Fruit fly (Drosophila melanogaster): ENCODE measurements around the gene Atg4a.
A peak's percentile ranks its signal among the peaks of the same experiment; 100 is the strongest.

The Atg4a gene

dm6 chr2L:1047965-1048364 lies 32.7 kb upstream of the Atg4a start, which contains the start of gene IA-2 (continued):
- TF ChIP-seq CG4854 (GFP tag; optimal IDR thresholded peaks at IDR 0.05), result no peak
- peak; percentile 70 for TF ChIP-seq grau (tag; optimal IDR thresholded peaks at IDR 0.05)
- no peak for TF ChIP-seq HLH54F (GFP tag; optimal IDR thresholded peaks at IDR 0.05)
- TF ChIP-seq Deaf1 (tag; optimal IDR thresholded peaks at IDR 0.05), result peak; percentile 92
- no peak for TF ChIP-seq Lim3 (GFP tag; IDR thresholded peaks at IDR 0.05)
- peak; percentile 72 for TF ChIP-seq Med (GFP tag)
- no peak for TF ChIP-seq Spps (tag; optimal IDR thresholded peaks at IDR 0.05)
- TF ChIP-seq br (optimal IDR thresholded peaks at IDR 0.05), result no peak
- TF ChIP-seq gfzf (GFP tag; optimal IDR thresholded peaks at IDR 0.05), result no peak
- no peak for TF ChIP-seq tup (GFP tag; optimal IDR thresholded peaks at IDR 0.05)

- no peak for TF ChIP-seq CG16815 (GFP tag; optimal IDR thresholded peaks at IDR 0.05)
- no peak for TF ChIP-seq CG9609 (GFP tag; optimal IDR thresholded peaks at IDR 0.05)
- TF ChIP-seq Sry-δ (GFP tag; optimal IDR thresholded peaks at IDR 0.05), result no peak
- TF ChIP-seq CG12659 (GFP tag; optimal IDR thresholded peaks at IDR 0.05), result peak; percentile 12
- no peak for TF ChIP-seq CG34376 (GFP tag; optimal IDR thresholded peaks at IDR 0.05)
- no peak for TF ChIP-seq B-H2 (GFP tag; optimal IDR thresholded peaks at IDR 0.05)
- no peak for TF ChIP-seq CG31224 (GFP tag; IDR thresholded peaks at IDR 0.05)
- TF ChIP-seq gem (tag; optimal IDR thresholded peaks at IDR 0.05), result peak; percentile 46
- peak; percentile 67 for TF ChIP-seq CG18599 (GFP tag; optimal IDR thresholded peaks at IDR 0.05)
- TF ChIP-seq fd96Cb (tag; optimal IDR thresholded peaks at IDR 0.05), result no peak
- peak; percentile 15 for TF ChIP-seq ind (GFP tag; optimal IDR thresholded peaks at IDR 0.05)
- TF ChIP-seq sim (GFP tag; IDR thresholded peaks at IDR 0.05), result no peak
- TF ChIP-seq Sox100B (GFP tag; optimal IDR thresholded peaks at IDR 0.05), result peak; percentile 14
- TF ChIP-seq PHDP (tag; optimal IDR thresholded peaks at IDR 0.05), result peak; percentile 30
- no peak for TF ChIP-seq oc (tag; optimal IDR thresholded peaks at IDR 0.05)
- TF ChIP-seq CG7839 (tag; optimal IDR thresholded peaks at IDR 0.05), result peak; percentile 53
- peak; percentile 42; the same call in 1 of the 2 replicates for TF ChIP-seq Rfx (GFP tag; IDR thresholded peaks at IDR 0.05)
- TF ChIP-seq abd-A (tag; optimal IDR thresholded peaks at IDR 0.05), result no peak
- TF ChIP-seq so (GFP tag; IDR thresholded peaks at IDR 0.05), result no peak
- TF ChIP-seq CG32532 (GFP tag; IDR thresholded peaks at IDR 0.05), result 0 out of 2 replicates have a peak, but pooled peaks have one; percentile 13
- TF ChIP-seq D19A (tag; optimal IDR thresholded peaks at IDR 0.05), result peak; percentile 14
- peak; percentile 28 for TF ChIP-seq CG9817 (tag; optimal IDR thresholded peaks at IDR 0.05)
- peak; percentile 54 for TF ChIP-seq CG11504 (tag; optimal IDR thresholded peaks at IDR 0.05)
- no peak for TF ChIP-seq Aef1 (GFP tag; IDR thresholded peaks at IDR 0.05)
- peak; percentile 5 for TF ChIP-seq lilli (GFP tag; optimal IDR thresholded peaks at IDR 0.05)
- peak; percentile 40 for TF ChIP-seq bcd (GFP tag; optimal IDR thresholded peaks at IDR 0.05)
- peak; percentile 57 for TF ChIP-seq cwo (GFP tag; optimal IDR thresholded peaks at IDR 0.05)
- TF ChIP-seq Blimp-1 (GFP tag; optimal IDR thresholded peaks at IDR 0.05), result no peak
- TF ChIP-seq row (GFP tag; IDR thresholded peaks at IDR 0.05), result peak; percentile 43
- TF ChIP-seq org-1 (GFP tag; optimal IDR thresholded peaks at IDR 0.05), result no peak
- peak; percentile 40 for TF ChIP-seq Fer1 (GFP tag; optimal IDR thresholded peaks at IDR 0.05)
- TF ChIP-seq CG7556 (GFP tag; optimal IDR thresholded peaks at IDR 0.05), result peak; percentile 66
- TF ChIP-seq CG17361 (GFP tag; IDR thresholded peaks at IDR 0.05), result 0 out of 3 replicates have a peak, but pooled peaks have one; percentile 43
- TF ChIP-seq exex (tag; optimal IDR thresholded peaks at IDR 0.05), result peak; percentile 2
- peak; percentile 64 for TF ChIP-seq CG3281 (GFP tag; optimal IDR thresholded peaks at IDR 0.05)
- TF ChIP-seq D19B (GFP tag; optimal IDR thresholded peaks at IDR 0.05), result peak; percentile 91
- peak in 1 of 2 experiments; percentile 33 for TF ChIP-seq Hr51 (GFP tag; optimal IDR thresholded peaks at IDR 0.05)
- peak; percentile 35 for TF ChIP-seq CG9727 (GFP tag; optimal IDR thresholded peaks at IDR 0.05)
- TF ChIP-seq CG9932 (GFP tag; IDR thresholded peaks at IDR 0.05), result peak; percentile 35
- TF ChIP-seq caup (GFP tag; optimal IDR thresholded peaks at IDR 0.05; ENCODE audit: severe bottlenecking), result peak; percentile 3
These were observed 32.3 kb upstream of the Atg4a start for dm6 chr2L:1048427-1048826.

Data from whole organism, embryonic.